Fruit fly (Drosophila melanogaster) whole organism, embryonic: ENCODE measurements around the gene CG43693.

ENCODE experiments used
- ATbp ChIP-seq: fragments of 200-800 bp; sonication (Bioruptor generic); optimal IDR thresholded peaks from 2 replicates; lab custom pipeline; 2017; ENCODE audit warnings: missing biosample characterization, mild to moderate bottlenecking, missing genetic modification characterization, missing genetic modification reagents
- Bgb ChIP-seq: fragments of 200-800 bp; sonication (Bioruptor generic); IDR thresholded peaks from 2 replicates; pipeline ENCODE4 v1.3.6; 2022; ENCODE audit warnings: missing biosample characterization, missing genetic modification characterization; ENCODE audit not compliant: partially characterized antibody
- CG10209 ChIP-seq: fragments of 200-800 bp; sonication (Bioruptor generic); optimal IDR thresholded peaks from 3 replicates; lab custom pipeline; 2017; ENCODE audit warnings: missing biosample characterization, mild to moderate bottlenecking, missing genetic modification characterization, missing genetic modification reagents
- CG10274 ChIP-seq: fragments of 200-800 bp; sonication (Bioruptor generic); optimal IDR thresholded peaks from 3 replicates; lab custom pipeline; 2017; ENCODE audit warnings: missing biosample characterization, mild to moderate bottlenecking, missing genetic modification characterization
- CG13296 ChIP-seq: fragments of 200-800 bp; sonication (Bioruptor generic); optimal IDR thresholded peaks from 3 replicates; lab custom pipeline; 2018; ENCODE audit warnings: missing biosample characterization, mild to moderate bottlenecking, missing genetic modification characterization
- CG13624 ChIP-seq: fragments of 200-800 bp; sonication (Bioruptor generic); optimal IDR thresholded peaks from 2 replicates; lab custom pipeline; 2016; ENCODE audit warnings: missing biosample characterization, missing genetic modification characterization
- CG13894 ChIP-seq: fragments of 200-800 bp; sonication (Bioruptor generic); optimal IDR thresholded peaks from 3 replicates; lab custom pipeline; 2018; ENCODE audit warnings: missing biosample characterization, mild to moderate bottlenecking, missing genetic modification characterization, moderate library complexity
- CG14441 ChIP-seq: fragments of 200-800 bp; sonication (Bioruptor generic); IDR thresholded peaks from 2 replicates; pipeline ENCODE4 v1.3.6; 2022; ENCODE audit warnings: missing biosample characterization, missing genetic modification characterization
- CG14667 ChIP-seq: fragments of 200-800 bp; sonication (Bioruptor generic); IDR thresholded peaks from 2 replicates; pipeline ENCODE4 v1.3.6; 2022; ENCODE audit warnings: missing biosample characterization, missing genetic modification characterization
- CG1529 ChIP-seq: fragments of 200-800 bp; sonication (Bioruptor generic); optimal IDR thresholded peaks from 3 replicates; lab custom pipeline; 2018; ENCODE audit warnings: missing biosample characterization, missing genetic modification characterization
- CG16813 ChIP-seq: fragments of 200-800 bp; sonication (Bioruptor generic); IDR thresholded peaks from 3 replicates; pipeline ENCODE4 v1.3.6; 2022; ENCODE audit warnings: missing biosample characterization, missing genetic modification characterization; ENCODE audit not compliant: partially characterized antibody
- CG17361 ChIP-seq: fragments of 200-800 bp; sonication (Bioruptor generic); IDR thresholded peaks from 3 replicates; pipeline ENCODE4 v1.3.6; 2022; ENCODE audit warnings: missing biosample characterization, missing genetic modification characterization
- CG3838 ChIP-seq: fragments of 200-800 bp; sonication (Bioruptor generic); optimal IDR thresholded peaks from 3 replicates; lab custom pipeline; 2016; ENCODE audit warnings: missing biosample characterization, missing genetic modification characterization
- CG4282 ChIP-seq: fragments of 200-800 bp; sonication (Bioruptor generic); optimal IDR thresholded peaks from 2 replicates; lab custom pipeline; 2016; ENCODE audit warnings: missing biosample characterization, missing genetic modification characterization
- CG6683 ChIP-seq: fragments of 200-800 bp; sonication (Bioruptor generic); optimal IDR thresholded peaks from 2 replicates; lab custom pipeline; 2017; ENCODE audit warnings: missing biosample characterization, mild to moderate bottlenecking, missing genetic modification characterization, missing genetic modification reagents
- CG6689 ChIP-seq: fragments of 200-800 bp; sonication (Bioruptor generic); IDR thresholded peaks from 2 replicates; pipeline ENCODE4 v1.3.6; 2022; ENCODE audit warnings: missing biosample characterization, missing genetic modification characterization
- CG6813 ChIP-seq: fragments of 200-800 bp; sonication (Bioruptor generic); optimal IDR thresholded peaks from 2 replicates; lab custom pipeline; 2017; ENCODE audit warnings: missing biosample characterization, missing genetic modification characterization, mild to moderate bottlenecking, moderate library complexity, missing genetic modification reagents
- CG7271 ChIP-seq: fragments of 200-800 bp; sonication (Bioruptor generic); optimal IDR thresholded peaks from 2 replicates; lab custom pipeline; 2018; ENCODE audit warnings: missing biosample characterization, mild to moderate bottlenecking, missing genetic modification characterization, moderate library complexity
- CG7839 ChIP-seq: fragments of 200-800 bp; sonication (Bioruptor generic); optimal IDR thresholded peaks from 3 replicates; lab custom pipeline; 2018; ENCODE audit warnings: missing biosample characterization, mild to moderate bottlenecking, missing genetic modification characterization, moderate library complexity
- CG7987 ChIP-seq: fragments of 200-800 bp; sonication (Bioruptor generic); optimal IDR thresholded peaks from 2 replicates; lab custom pipeline; 2018; ENCODE audit warnings: missing biosample characterization, mild to moderate bottlenecking, missing genetic modification characterization, moderate library complexity
- CHES-1-like ChIP-seq: fragments of 200-800 bp; sonication (Bioruptor generic); optimal IDR thresholded peaks from 2 replicates; lab custom pipeline; 2016; ENCODE audit warnings: missing biosample characterization, missing genetic modification characterization
- Dad ChIP-seq: fragments of 200-800 bp; sonication (Bioruptor generic); optimal IDR thresholded peaks from 3 replicates; lab custom pipeline; 2016; ENCODE audit warnings: missing biosample characterization, missing genetic modification characterization
- Dek ChIP-seq: fragments of 200-800 bp; sonication (Bioruptor generic); optimal IDR thresholded peaks from 3 replicates; lab custom pipeline; 2019; ENCODE audit warnings: missing biosample characterization, mild to moderate bottlenecking, missing genetic modification characterization, moderate library complexity
- Dref ChIP-seq: fragments of 200-800 bp; sonication (Bioruptor generic); IDR thresholded peaks from 2 replicates; pipeline ENCODE4 v1.3.6; 2022; ENCODE audit warnings: missing biosample characterization, missing genetic modification characterization
- Gug ChIP-seq: fragments of 200-800 bp; sonication (Bioruptor generic); IDR thresholded peaks from 4 replicates; pipeline ENCODE4 v1.3.6; 2022; ENCODE audit warnings: missing biosample characterization, missing genetic modification characterization
- Hr39 ChIP-seq: fragments of >200 bp; optimal IDR thresholded peaks from 2 replicates; lab custom pipeline; 2017
- MTF-1 ChIP-seq: fragments of 200-800 bp; sonication (Bioruptor generic); optimal IDR thresholded peaks from 2 replicates; lab custom pipeline; 2018; ENCODE audit warnings: missing biosample characterization, mild to moderate bottlenecking, missing genetic modification characterization, borderline replicate concordance
- Mrtf ChIP-seq: fragments of 200-800 bp; sonication (Bioruptor generic); IDR thresholded peaks from 3 replicates; pipeline ENCODE4 v1.3.6; 2022; ENCODE audit warnings: missing biosample characterization, missing genetic modification characterization
- NC2α ChIP-seq: fragments of 200-800 bp; sonication (Bioruptor generic); optimal IDR thresholded peaks from 2 replicates; lab custom pipeline; 2016; ENCODE audit warnings: missing biosample characterization, missing genetic modification characterization
- Nf-YC ChIP-seq: fragments of 200-800 bp; optimal IDR thresholded peaks from 3 replicates; lab custom pipeline; 2019; ENCODE audit warnings: missing biosample characterization, mild to moderate bottlenecking, missing genetic modification characterization, moderate library complexity
- Side ChIP-seq: fragments of 200-800 bp; sonication (Bioruptor generic); optimal IDR thresholded peaks from 2 replicates; lab custom pipeline; 2016; ENCODE audit warnings: missing biosample characterization, missing genetic modification characterization
- Sry-β ChIP-seq: fragments of 200-800 bp; sonication (Bioruptor generic); optimal IDR thresholded peaks from 2 replicates; lab custom pipeline; 2018; ENCODE audit warnings: missing biosample characterization, mild to moderate bottlenecking, missing genetic modification characterization, moderate library complexity
- aop ChIP-seq: fragments of 200-800 bp; sonication (Bioruptor generic); IDR thresholded peaks from 2 replicates; pipeline ENCODE4 v1.3.6; 2022; ENCODE audit warnings: missing biosample characterization, missing genetic modification characterization
- ara ChIP-seq: fragments of 200-800 bp; sonication (Bioruptor generic); IDR thresholded peaks from 2 replicates; pipeline ENCODE4 v1.3.6; 2022; ENCODE audit warnings: missing biosample characterization, missing genetic modification characterization
- chif ChIP-seq, 2 experiments: fragments of 200-800 bp; sonication (Bioruptor generic); optimal IDR thresholded peaks; 3 replicates each; lab custom pipeline; 2016; ENCODE audit warnings: missing biosample characterization in 2 of 2, missing genetic modification characterization in 2 of 2
- danr ChIP-seq: fragments of 200-800 bp; sonication (Bioruptor generic); IDR thresholded peaks from 2 replicates; pipeline ENCODE4 v1.3.6; 2022; ENCODE audit warnings: missing biosample characterization, missing genetic modification characterization
- dimm ChIP-seq: fragments of 200-800 bp; sonication (Bioruptor generic); IDR thresholded peaks from 2 replicates; pipeline ENCODE4 v1.3.6; 2022; ENCODE audit warnings: missing biosample characterization, missing genetic modification characterization
- fd96Cb ChIP-seq: fragments of 200-800 bp; sonication (Bioruptor generic); optimal IDR thresholded peaks from 2 replicates; lab custom pipeline; 2018; ENCODE audit warnings: missing biosample characterization, mild to moderate bottlenecking, missing genetic modification characterization, moderate library complexity
- fru ChIP-seq: fragments of >200 bp; optimal IDR thresholded peaks from 2 replicates; lab custom pipeline; 2017
- gcm2 ChIP-seq: fragments of 200-800 bp; sonication (Bioruptor generic); optimal IDR thresholded peaks from 2 replicates; lab custom pipeline; 2016; ENCODE audit warnings: missing biosample characterization, missing genetic modification characterization
- grn ChIP-seq: fragments of 200-800 bp; sonication (Bioruptor generic); optimal IDR thresholded peaks from 3 replicates; lab custom pipeline; 2017; ENCODE audit warnings: missing biosample characterization, missing genetic modification characterization
- jumu ChIP-seq: fragments of 200-800 bp; sonication (Bioruptor generic); optimal IDR thresholded peaks from 3 replicates; lab custom pipeline; 2016; ENCODE audit warnings: missing biosample characterization, missing genetic modification characterization
- lab ChIP-seq: fragments of 200-800 bp; sonication (Bioruptor generic); optimal IDR thresholded peaks from 3 replicates; lab custom pipeline; 2017; ENCODE audit warnings: missing biosample characterization, missing genetic modification characterization, mild to moderate bottlenecking, moderate library complexity, missing genetic modification reagents
- lov ChIP-seq, 2 experiments: fragments of 200-800 bp in 1 of 2; fragments of >200 bp in 1 of 2; sonication (Bioruptor generic) in 1 of 2; IDR thresholded peaks in 1 of 2; optimal IDR thresholded peaks in 1 of 2; 2 replicates in 1 of 2; 3 replicates in 1 of 2; pipeline versions ENCODE4 v1.3.6 to Lab custom; 2017 to 2022; ENCODE audit warnings: missing biosample characterization in 1 of 2, missing genetic modification characterization in 1 of 2
- oc ChIP-seq: fragments of 200-800 bp; sonication (Bioruptor generic); optimal IDR thresholded peaks from 2 replicates; lab custom pipeline; 2018; ENCODE audit warnings: missing biosample characterization, mild to moderate bottlenecking, missing genetic modification characterization, moderate library complexity
- odd ChIP-seq: fragments of 200-800 bp; sonication (Bioruptor generic); optimal IDR thresholded peaks from 2 replicates; lab custom pipeline; 2017; ENCODE audit warnings: missing biosample characterization, mild to moderate bottlenecking, missing genetic modification characterization
- otp ChIP-seq: fragments of 200-800 bp; sonication (Bioruptor generic); IDR thresholded peaks from 3 replicates; pipeline ENCODE4, ENCODE4 v1.3.6; 2022; ENCODE audit warnings: missing biosample characterization, missing genetic modification characterization
- phol ChIP-seq: fragments of 200-800 bp; sonication (Bioruptor generic); optimal IDR thresholded peaks from 3 replicates; lab custom pipeline; 2018; ENCODE audit warnings: missing biosample characterization, mild to moderate bottlenecking, missing genetic modification characterization, moderate library complexity
- row ChIP-seq: fragments of 200-800 bp; sonication (Bioruptor generic); IDR thresholded peaks from 3 replicates; pipeline ENCODE4 v1.3.6; 2022; ENCODE audit warnings: missing biosample characterization, missing genetic modification characterization
- unc-4 ChIP-seq: fragments of 200-800 bp; sonication (Bioruptor generic); IDR thresholded peaks from 2 replicates; pipeline ENCODE4 v1.3.6; 2022; ENCODE audit warnings: missing biosample characterization, missing genetic modification characterization; ENCODE audit not compliant: partially characterized antibody
- wor ChIP-seq: fragments of 200-800 bp; sonication (Bioruptor generic); IDR thresholded peaks from 2 replicates; pipeline ENCODE4 v1.3.6; 2022; ENCODE audit warnings: missing biosample characterization, missing genetic modification characterization

The CG43693 gene

dm6 chr3L:11049414-11049813 lies 1.8 kb downstream of the CG43693 start (continued):
- TF ChIP-seq oc (tag; lab: Kevin White, UChicago) (no peak), gcm2 (GFP tag; lab: Kevin White, UChicago) (no peak), NC2α (GFP tag; lab: Kevin White, UChicago) (no peak), CG13296 (GFP tag; lab: Kevin White, UChicago) (peak; percentile 86), CG3838 (GFP tag; lab: Kevin White, UChicago) (no peak), Bgb (GFP tag; lab: Robert Waterston, UW) (no peak), CG10209 (GFP tag; lab: Kevin White, UChicago) (peak; percentile 29), CG17361 (GFP tag; lab: Robert Waterston, UW) (no peak), CG16813 (GFP tag; lab: Robert Waterston, UW) (no peak), CG7839 (peak; percentile 6), chif (GFP tag; optimal IDR thresholded peaks at IDR 0.05; lab: Kevin White, UChicago) (no peak), CG6813 (GFP tag; lab: Kevin White, UChicago) (peak; percentile 61), Dref (GFP tag; lab: Robert Waterston, UW) (no peak), Gug (GFP tag; lab: Robert Waterston, UW) (no peak), phol (tag; lab: Kevin White, UChicago) (no peak), CHES-1-like (GFP tag; lab: Kevin White, UChicago) (no peak), wor (GFP tag; lab: Robert Waterston, UW) (no peak), aop (GFP tag; lab: Robert Waterston, UW) (0 out of 2 replicates have a peak, but pooled peaks have one; percentile 8), otp (no peak), CG14441 (GFP tag; lab: Robert Waterston, UW) (no peak), CG4282 (no peak), fd96Cb (tag; lab: Kevin White, UChicago) (no peak), ara (no peak), Nf-YC (tag; lab: Kevin White, UChicago) (peak; percentile 51), row (GFP tag; lab: Robert Waterston, UW) (no peak), Mrtf (GFP tag; lab: Robert Waterston, UW) (0 out of 3 replicates have a peak, but pooled peaks have one; percentile 24), CG6689 (GFP tag; lab: Robert Waterston, UW) (no peak), CG7271 (tag; lab: Kevin White, UChicago) (no peak), Side (GFP tag; lab: Kevin White, UChicago) (no peak), CG13624 (GFP tag; lab: Kevin White, UChicago) (no peak), unc-4 (no peak), dimm (no peak), grn (peak; percentile 40), danr (GFP tag; lab: Robert Waterston, UW) (no peak), CG7987 (peak; percentile 75), Sry-β (GFP tag; lab: Kevin White, UChicago) (no peak), Hr39 (lab: Kevin White, UChicago) (no peak), lov (optimal IDR thresholded peaks at IDR 0.05; lab: Kevin White, UChicago) (no peak), lov (GFP tag; IDR thresholded peaks at IDR 0.05; lab: Robert Waterston, UW) (no peak), CG6683 (GFP tag; lab: Kevin White, UChicago) (peak; percentile 27), CG10274 (no peak), fru (lab: Kevin White, UChicago) (no peak), jumu (GFP tag; lab: Kevin White, UChicago) (no peak), CG14667 (GFP tag; lab: Robert Waterston, UW) (no peak), odd (GFP tag; lab: Kevin White, UChicago) (peak; percentile 29), MTF-1 (GFP tag; lab: Kevin White, UChicago) (peak; percentile 43), Dek (tag; lab: Kevin White, UChicago) (no peak), CG1529 (no peak), Dad (GFP tag; lab: Kevin White, UChicago) (no peak), ATbp (peak; percentile 38), CG13894 (tag; lab: Kevin White, UChicago) (peak; percentile 54), lab (GFP tag; lab: Kevin White, UChicago) (peak; percentile 87)
